Fruit fly (Drosophila melanogaster) whole organism, wandering third instar larva: ENCODE measurements around the gene Oseg4.
A peak's percentile ranks its signal among the peaks of the same experiment; 100 is the strongest.

ENCODE experiments used
- CG32264 ChIP-seq: fragments of 200-800 bp; sonication (Bioruptor generic); optimal IDR thresholded peaks from 2 replicates; lab custom pipeline; 2016; ENCODE audit warnings: missing biosample characterization, missing genetic modification characterization
- CrebA ChIP-seq: fragments of 200-800 bp; sonication (Bioruptor generic); optimal IDR thresholded peaks from 2 replicates; lab custom pipeline; 2016; ENCODE audit warnings: missing biosample characterization, mild to moderate bottlenecking, missing genetic modification characterization, borderline replicate concordance
- Dif ChIP-seq: fragments of 200-275, 200-300 bp; sonication (Bioruptor generic); optimal IDR thresholded peaks from 2 replicates; lab custom pipeline; 2018; ENCODE audit warnings: missing biosample characterization, missing genetic modification characterization; ENCODE audit not compliant: partially characterized antibody
- GATAd ChIP-seq: sonication (Bioruptor generic); optimal IDR thresholded peaks from 2 replicates; lab custom pipeline; 2016; ENCODE audit warnings: missing biosample characterization, missing genetic modification characterization
- HLH106 ChIP-seq: fragments of 200-800 bp; optimal IDR thresholded peaks from 3 replicates; lab custom pipeline; 2019; ENCODE audit warnings: missing biosample characterization, mild to moderate bottlenecking, missing genetic modification characterization, moderate library complexity
- Hnf4 ChIP-seq: fragments of 200-800 bp; sonication (Bioruptor generic); optimal IDR thresholded peaks from 2 replicates; lab custom pipeline; 2016; ENCODE audit warnings: missing biosample characterization, mild to moderate bottlenecking, missing genetic modification characterization
- Hr78 ChIP-seq: fragments of >200 bp; optimal IDR thresholded peaks from 2 replicates; lab custom pipeline; 2017; ENCODE audit warnings: missing biosample characterization, missing genetic modification characterization
- Myc ChIP-seq: fragments of >200 bp; optimal IDR thresholded peaks from 2 replicates; lab custom pipeline; 2017
- OdsH ChIP-seq: fragments of 200-800 bp; sonication (Bioruptor generic); optimal IDR thresholded peaks from 2 replicates; lab custom pipeline; 2016; ENCODE audit warnings: missing biosample characterization, mild to moderate bottlenecking, missing genetic modification characterization
- Rel ChIP-seq, 2 experiments: fragments of 200-800 bp; sonication (Bioruptor generic) in 1 of 2; optimal IDR thresholded peaks; 2 replicates in 1 of 2; 3 replicates in 1 of 2; lab custom pipeline; 2016 to 2019; ENCODE audit warnings: mild to moderate bottlenecking in 2 of 2, missing biosample characterization in 2 of 2, missing genetic modification characterization in 2 of 2, moderate library complexity in 1 of 2
- Sp1 ChIP-seq: fragments of 200-800 bp; sonication (Bioruptor generic); optimal IDR thresholded peaks from 3 replicates; lab custom pipeline; 2019; ENCODE audit warnings: missing biosample characterization, mild to moderate bottlenecking, missing genetic modification characterization, moderate library complexity
- br ChIP-seq: fragments of 200-800 bp; sonication (Bioruptor generic); optimal IDR thresholded peaks from 2 replicates; lab custom pipeline; 2016; ENCODE audit warnings: missing biosample characterization, missing genetic modification characterization
- brk ChIP-seq: fragments of 200-800 bp; sonication (Bioruptor generic); optimal IDR thresholded peaks from 2 replicates; lab custom pipeline; 2016; ENCODE audit warnings: missing biosample characterization, mild to moderate bottlenecking, missing genetic modification characterization
- dmrt93B ChIP-seq: fragments of 200-800 bp; sonication (Bioruptor generic); optimal IDR thresholded peaks from 2 replicates; lab custom pipeline; 2018; ENCODE audit warnings: missing biosample characterization, mild to moderate bottlenecking, missing genetic modification characterization
- dsf ChIP-seq: sonication (Bioruptor generic); optimal IDR thresholded peaks from 2 replicates; lab custom pipeline; 2016; ENCODE audit warnings: missing biosample characterization, missing genetic modification characterization, borderline replicate concordance
- ey ChIP-seq: fragments of 200-800 bp; sonication (Bioruptor generic); optimal IDR thresholded peaks from 2 replicates; lab custom pipeline; 2016; ENCODE audit warnings: missing biosample characterization, missing genetic modification characterization
- foxo ChIP-seq, 2 experiments: fragments of 200-800 bp; sonication (Bioruptor generic); optimal IDR thresholded peaks; 2 replicates in 1 of 2; 3 replicates in 1 of 2; lab custom pipeline; 2016 to 2017; ENCODE audit warnings: missing biosample characterization in 2 of 2, missing genetic modification characterization in 2 of 2
- fru ChIP-seq: fragments of 200-800 bp; sonication (Bioruptor generic); optimal IDR thresholded peaks from 3 replicates; lab custom pipeline; 2016; ENCODE audit warnings: missing biosample characterization, mild to moderate bottlenecking, missing genetic modification characterization
- h ChIP-seq: fragments of 200-800 bp; sonication (Bioruptor generic); optimal IDR thresholded peaks from 3 replicates; lab custom pipeline; 2016; ENCODE audit warnings: missing biosample characterization, mild to moderate bottlenecking, missing genetic modification characterization
- jim ChIP-seq: fragments of 175-275, 200-325 bp; sonication (Bioruptor generic); optimal IDR thresholded peaks from 2 replicates; lab custom pipeline; 2016; ENCODE audit warnings: missing biosample characterization, mild to moderate bottlenecking, missing genetic modification characterization
- psq ChIP-seq: fragments of 200-800 bp; sonication (Bioruptor generic); optimal IDR thresholded peaks from 3 replicates; lab custom pipeline; 2017; ENCODE audit warnings: missing biosample characterization, mild to moderate bottlenecking, missing genetic modification characterization, moderate library complexity
- rgr ChIP-seq: fragments of 200-800 bp; sonication (Bioruptor generic); optimal IDR thresholded peaks from 3 replicates; lab custom pipeline; 2016; ENCODE audit warnings: missing biosample characterization, mild to moderate bottlenecking, missing genetic modification characterization
- sv ChIP-seq: fragments of 200-800 bp; sonication (Bioruptor generic); optimal IDR thresholded peaks from 3 replicates; lab custom pipeline; 2016; ENCODE audit warnings: missing biosample characterization, missing genetic modification characterization
- woc ChIP-seq: sonication (Bioruptor generic); optimal IDR thresholded peaks from 2 replicates; lab custom pipeline; 2016; ENCODE audit warnings: missing biosample characterization, mild to moderate bottlenecking, missing genetic modification characterization

Gene Oseg4

dm6 chr3L:1741107-1741506, 5.5 kb upstream of the Oseg4 start:
- no peak for TF ChIP-seq brk (GFP tag; lab: Kevin White, UChicago)
- TF ChIP-seq rgr: peak; percentile 39
- TF ChIP-seq Hnf4 (GFP tag; lab: Kevin White, UChicago): no peak
- TF ChIP-seq fru: peak; percentile 17
- TF ChIP-seq foxo (GFP tag; optimal IDR thresholded peaks at IDR 0.05; lab: Kevin White, UChicago): peak in 1 of 2 experiments; percentile 55
- peak; percentile 20 for TF ChIP-seq h (GFP tag; lab: Kevin White, UChicago)
- no peak for TF ChIP-seq dsf (GFP tag; lab: Kevin White, UChicago)
- no peak for TF ChIP-seq psq (GFP tag; lab: Kevin White, UChicago)
- TF ChIP-seq CG32264 (GFP tag; lab: Kevin White, UChicago): peak; percentile 25
- TF ChIP-seq OdsH (GFP tag; lab: Kevin White, UChicago): peak; percentile 44
- TF ChIP-seq HLH106: peak; percentile 24
- TF ChIP-seq ey (GFP tag; lab: Kevin White, UChicago): peak; percentile 60
- TF ChIP-seq Hr78 (GFP tag; lab: Kevin White, UChicago): no peak

- TF ChIP-seq h (GFP tag; lab: Kevin White, UChicago) (peak; percentile 82), Sp1 (GFP tag; lab: Kevin White, UChicago) (peak; percentile 43), jim (GFP tag; lab: Kevin White, UChicago) (no peak), ey (GFP tag; lab: Kevin White, UChicago) (peak; percentile 82), rgr (peak; percentile 70), CG32264 (GFP tag; lab: Kevin White, UChicago) (no peak), sv (GFP tag; lab: Kevin White, UChicago) (peak; percentile 43), woc (GFP tag; lab: Kevin White, UChicago) (peak; percentile 40), foxo (GFP tag; optimal IDR thresholded peaks at IDR 0.05; lab: Kevin White, UChicago) (peak in 1 of 2 experiments; percentile 72), Hnf4 (GFP tag; lab: Kevin White, UChicago) (peak; percentile 28), HLH106 (peak; percentile 69), dmrt93B (GFP tag; lab: Kevin White, UChicago) (no peak), CrebA (GFP tag; lab: Kevin White, UChicago) (no peak), fru (peak; percentile 42), psq (GFP tag; lab: Kevin White, UChicago) (peak; percentile 25), dsf (GFP tag; lab: Kevin White, UChicago) (no peak), OdsH (GFP tag; lab: Kevin White, UChicago) (peak; percentile 74), br (GFP tag; lab: Kevin White, UChicago) (peak; percentile 71), Rel (GFP tag; optimal IDR thresholded peaks at IDR 0.05; lab: Kevin White, UChicago) (no peak), Rel (tag; optimal IDR thresholded peaks at IDR 0.05; lab: Kevin White, UChicago) (no peak)
These were observed 4.8 kb upstream of the Oseg4 start for dm6 chr3L:1740129-1740975.

dm6 chr3L:1739522-1740128, 4.1 kb upstream of the Oseg4 start:
- no peak for TF ChIP-seq GATAd
- no peak for TF ChIP-seq Myc (lab: Kevin White, UChicago)
- TF ChIP-seq Sp1 (GFP tag; lab: Kevin White, UChicago): no peak
- TF ChIP-seq OdsH (GFP tag; lab: Kevin White, UChicago): no peak
- no peak for TF ChIP-seq CG32264 (GFP tag; lab: Kevin White, UChicago)
- TF ChIP-seq HLH106: no peak
- TF ChIP-seq brk (GFP tag; lab: Kevin White, UChicago): no peak
- no peak for TF ChIP-seq Dif (GFP tag; lab: Kevin White, UChicago)
- TF ChIP-seq sv (GFP tag; lab: Kevin White, UChicago): no peak

dm6 chr3L:1738375-1739328, 3.1 kb upstream of the Oseg4 start, which contains the start of gene Gk2:
Gene Gk2, plus strand, starts transcription at chr3L:1738407.
- peak; percentile 2 for TF ChIP-seq Hnf4 (GFP tag; lab: Kevin White, UChicago)
- no peak for TF ChIP-seq br (GFP tag; lab: Kevin White, UChicago)
- peak; percentile 19 for TF ChIP-seq Myc (lab: Kevin White, UChicago)
- no peak for TF ChIP-seq Hr78 (GFP tag; lab: Kevin White, UChicago)
- no peak for TF ChIP-seq CG32264 (GFP tag; lab: Kevin White, UChicago)
- no peak for TF ChIP-seq dmrt93B (GFP tag; lab: Kevin White, UChicago)
